Worm (Caenorhabditis elegans): Measurements from ENCODE around the gene hst-2.

ce11 chrX:11190443-11190842, 16.5 kb downstream of the hst-2 start:
- TF ChIP-seq dao-5 (tag; optimal IDR thresholded peaks at IDR 0.05) (no peak), W03F9.2 (tag; optimal IDR thresholded peaks at IDR 0.05) (no peak), him-1 (tag; optimal IDR thresholded peaks at IDR 0.05) (no peak)

All from whole organism, L4/young adult.